Fruit fly (Drosophila melanogaster): Measurements from ENCODE around the gene CG42717.

Gene CG42717

DNA sequence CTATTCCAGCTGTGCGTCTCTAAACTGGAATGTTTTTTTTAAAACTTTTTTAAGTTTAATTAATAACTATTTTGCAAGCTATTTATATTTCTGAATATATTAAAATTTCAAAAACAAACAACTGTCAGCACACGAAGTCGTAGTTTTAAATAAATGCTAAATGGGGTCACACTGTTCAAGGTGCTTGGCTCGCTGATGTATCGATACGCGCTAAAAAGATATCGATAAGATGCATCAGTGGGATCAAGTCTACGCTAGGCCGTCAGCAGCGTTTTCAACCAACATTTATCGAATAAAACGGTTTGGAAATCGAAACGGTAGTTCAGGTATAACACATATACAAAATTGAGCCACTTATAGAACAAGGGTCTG is 17.9 kb upstream of the CG42717 start, which contains the start of gene Diap1 (continued):
- TF ChIP-seq Antp (GFP tag; optimal IDR thresholded peaks at IDR 0.05): no peak
- TF ChIP-seq CG10959 (GFP tag; IDR thresholded peaks at IDR 0.05): no peak
- no peak for TF ChIP-seq CG31441 (GFP tag; IDR thresholded peaks at IDR 0.05)
- TF ChIP-seq vfl (GFP tag; optimal IDR thresholded peaks at IDR 0.05): no peak
- TF ChIP-seq CG10654 (GFP tag; optimal IDR thresholded peaks at IDR 0.05): peak; percentile 6
- TF ChIP-seq CG17186 (GFP tag; optimal IDR thresholded peaks at IDR 0.05): peak; percentile 41
- TF ChIP-seq CG7987 (GFP tag; optimal IDR thresholded peaks at IDR 0.05): peak; percentile 34
- no peak for TF ChIP-seq NC2α (GFP tag; optimal IDR thresholded peaks at IDR 0.05)
- TF ChIP-seq jing (GFP tag; optimal IDR thresholded peaks at IDR 0.05): no peak
- TF ChIP-seq cato (GFP tag; optimal IDR thresholded peaks at IDR 0.05; ENCODE audit: borderline replicate concordance): no peak
- TF ChIP-seq CG6689 (GFP tag; IDR thresholded peaks at IDR 0.05): no peak
- TF ChIP-seq CG8944 (GFP tag; optimal IDR thresholded peaks at IDR 0.05): no peak
- TF ChIP-seq Ssrp (tag; optimal IDR thresholded peaks at IDR 0.05): no peak
- no peak for TF ChIP-seq grau (tag; optimal IDR thresholded peaks at IDR 0.05)
- TF ChIP-seq pfk (GFP tag; optimal IDR thresholded peaks at IDR 0.05): peak; percentile 64
- peak; percentile 84 for TF ChIP-seq nerfin-2 (GFP tag; IDR thresholded peaks at IDR 0.05; ENCODE audit: partially characterized antibody)
- peak; percentile 7 for TF ChIP-seq abd-A (tag; optimal IDR thresholded peaks at IDR 0.05)
- no peak for TF ChIP-seq TFAM (GFP tag; optimal IDR thresholded peaks at IDR 0.05)
- TF ChIP-seq tll (GFP tag; optimal IDR thresholded peaks at IDR 0.05): no peak
- peak; percentile 95 for TF ChIP-seq CG2116 (GFP tag; optimal IDR thresholded peaks at IDR 0.05)
- no peak for TF ChIP-seq HHEX (GFP tag; optimal IDR thresholded peaks at IDR 0.05)
- TF ChIP-seq chinmo (GFP tag; IDR thresholded peaks at IDR 0.05; ENCODE audit: partially characterized antibody): peak; percentile 40; the same call in 1 of the 4 replicates
- TF ChIP-seq slbo (GFP tag; IDR thresholded peaks at IDR 0.05): no peak
- no peak for TF ChIP-seq CG3995 (GFP tag; optimal IDR thresholded peaks at IDR 0.05)
- TF ChIP-seq CG14667 (GFP tag; IDR thresholded peaks at IDR 0.05): no peak
- no peak for TF ChIP-seq Dek (tag; optimal IDR thresholded peaks at IDR 0.05)
- peak; percentile 87 for TF ChIP-seq sens (GFP tag)
- no peak for TF ChIP-seq Hr3 (GFP tag; optimal IDR thresholded peaks at IDR 0.05)
- TF ChIP-seq Sry-δ (GFP tag; optimal IDR thresholded peaks at IDR 0.05): peak; percentile 90
- TF ChIP-seq CG4730 (GFP tag; IDR thresholded peaks at IDR 0.05): no peak
- no peak for TF ChIP-seq dati (GFP tag; IDR thresholded peaks at IDR 0.05)
- TF ChIP-seq CG14710 (tag; optimal IDR thresholded peaks at IDR 0.05): peak; percentile 100
- no peak for TF ChIP-seq dan (GFP tag; IDR thresholded peaks at IDR 0.05)
- TF ChIP-seq dimm (GFP tag; IDR thresholded peaks at IDR 0.05): no peak
- TF ChIP-seq hb (GFP tag; IDR thresholded peaks at IDR 0.05; ENCODE audit: partially characterized antibody): peak; percentile 89
- no peak for TF ChIP-seq luna (GFP tag; optimal IDR thresholded peaks at IDR 0.05)
- TF ChIP-seq CG12744 (GFP tag; optimal IDR thresholded peaks at IDR 0.05): no peak
- no peak for TF ChIP-seq odd (GFP tag; optimal IDR thresholded peaks at IDR 0.05)
- no peak for TF ChIP-seq CG10147 (GFP tag; optimal IDR thresholded peaks at IDR 0.05)
- TF ChIP-seq zen (tag; optimal IDR thresholded peaks at IDR 0.05): peak; percentile 37
- TF ChIP-seq CG3726 (GFP tag; IDR thresholded peaks at IDR 0.05): no peak
- no peak for TF ChIP-seq yki (optimal IDR thresholded peaks at IDR 0.05)
- TF ChIP-seq pzg (GFP tag; optimal IDR thresholded peaks at IDR 0.05): peak; percentile 99
- TF ChIP-seq CG13624 (GFP tag; optimal IDR thresholded peaks at IDR 0.05): peak; percentile 50
- TF ChIP-seq B-H1 (GFP tag; IDR thresholded peaks at IDR 0.05): no peak
- TF ChIP-seq Lim3 (GFP tag; IDR thresholded peaks at IDR 0.05): no peak
- no peak for TF ChIP-seq CG15601 (tag; optimal IDR thresholded peaks at IDR 0.05)
- peak; percentile 52 for TF ChIP-seq hkb (optimal IDR thresholded peaks at IDR 0.05)
- no peak for TF ChIP-seq hkb (GFP tag; IDR thresholded peaks at IDR 0.05)
- TF ChIP-seq Camta (GFP tag; optimal IDR thresholded peaks at IDR 0.05): no peak
- TF ChIP-seq Med (GFP tag): peak; percentile 84
- no peak for TF ChIP-seq CG17612 (GFP tag; IDR thresholded peaks at IDR 0.05)
- TF ChIP-seq CG15696 (tag; optimal IDR thresholded peaks at IDR 0.05): no peak

Measured in whole organism, embryonic.